Worm (Caenorhabditis elegans) whole organism, late embryonic: ENCODE data around the gene sulp-4.

Experiments used
- C08G9.2 ChIP-seq: sonication (generic microtip); optimal IDR thresholded peaks from 2 replicates; lab custom pipeline; 2016; ENCODE audit warnings: mild to moderate bottlenecking, missing genetic modification characterization, moderate library complexity, missing compliant biosample characterization
- C38D4.7 ChIP-seq: fragments of 200-800 bp; sonication (Bioruptor generic); optimal IDR thresholded peaks from 2 replicates; lab custom pipeline; 2018; ENCODE audit warnings: mild to moderate bottlenecking, missing genetic modification characterization, moderate library complexity, missing compliant biosample characterization
- F13H6.1 ChIP-seq: sonication (generic microtip); optimal IDR thresholded peaks from 2 replicates; lab custom pipeline; 2016; ENCODE audit warnings: missing genetic modification characterization, missing compliant biosample characterization
- T23F11.4 ChIP-seq: fragments of 200-800 bp; sonication (Bioruptor generic); optimal IDR thresholded peaks from 2 replicates; lab custom pipeline; 2018; ENCODE audit warnings: mild to moderate bottlenecking, missing genetic modification characterization, missing compliant biosample characterization
- Y22D7AL.16 ChIP-seq: sonication (generic microtip); optimal IDR thresholded peaks from 2 replicates; lab custom pipeline; 2016; ENCODE audit warnings: missing genetic modification characterization, missing compliant biosample characterization
- ahr-1 ChIP-seq: sonication (generic microtip); optimal IDR thresholded peaks from 2 replicates; lab custom pipeline; 2016; ENCODE audit warnings: missing genetic modification characterization, missing compliant biosample characterization
- ceh-18 ChIP-seq: sonication (generic microtip); optimal IDR thresholded peaks from 2 replicates; lab custom pipeline; 2016; ENCODE audit warnings: missing genetic modification characterization, missing compliant biosample characterization
- ceh-2 ChIP-seq: sonication (generic microtip); optimal IDR thresholded peaks from 2 replicates; lab custom pipeline; 2016; ENCODE audit warnings: missing genotype, missing genetic modification characterization, missing compliant biosample characterization
- ceh-45 ChIP-seq: fragments of 200-800 bp; sonication (Bioruptor generic); IDR thresholded peaks from 2 replicates; pipeline ENCODE4 v1.3.6; 2022; ENCODE audit warnings: missing genetic modification reagents, missing genetic modification characterization, missing compliant biosample characterization
- ceh-48 ChIP-seq: sonication (generic microtip); optimal IDR thresholded peaks from 2 replicates; lab custom pipeline; 2016; ENCODE audit warnings: missing genetic modification characterization, inconsistent platforms, missing compliant biosample characterization
- ceh-9 ChIP-seq: sonication (generic microtip); optimal IDR thresholded peaks from 2 replicates; lab custom pipeline; 2016; ENCODE audit warnings: mild to moderate bottlenecking, missing genetic modification characterization, inconsistent platforms, missing compliant biosample characterization
- dmd-4 ChIP-seq: sonication (generic microtip); optimal IDR thresholded peaks from 2 replicates; lab custom pipeline; 2016; ENCODE audit warnings: borderline replicate concordance, missing genetic modification characterization, missing compliant biosample characterization
- elt-2 ChIP-seq: sonication (generic microtip); optimal IDR thresholded peaks from 2 replicates; lab custom pipeline; 2016; ENCODE audit warnings: missing genetic modification reagents, missing genetic modification characterization, missing compliant biosample characterization
- fax-1 ChIP-seq: sonication (generic microtip); optimal IDR thresholded peaks from 2 replicates; lab custom pipeline; 2016; ENCODE audit warnings: missing genotype, missing genetic modification characterization, missing compliant biosample characterization
- fkh-6 ChIP-seq: sonication (generic microtip); optimal IDR thresholded peaks from 2 replicates; lab custom pipeline; 2016; ENCODE audit warnings: missing genetic modification characterization, missing compliant biosample characterization
- gmeb-2 ChIP-seq: sonication (generic microtip); optimal IDR thresholded peaks from 2 replicates; lab custom pipeline; 2016; ENCODE audit warnings: missing genetic modification characterization, inconsistent platforms, missing compliant biosample characterization
- hlh-13 ChIP-seq: fragments of 200-800 bp; sonication (Bioruptor generic); optimal IDR thresholded peaks from 2 replicates; lab custom pipeline; 2018; ENCODE audit warnings: mild to moderate bottlenecking, missing genetic modification characterization, missing compliant biosample characterization
- hlh-15 ChIP-seq: sonication (generic microtip); optimal IDR thresholded peaks from 2 replicates; lab custom pipeline; 2016; ENCODE audit warnings: missing genetic modification characterization, missing compliant biosample characterization
- hlh-6 ChIP-seq: sonication (generic microtip); optimal IDR thresholded peaks from 2 replicates; lab custom pipeline; 2016; ENCODE audit warnings: missing genotype, missing genetic modification characterization, missing compliant biosample characterization
- lin-11 ChIP-seq: fragments of 200-800 bp; sonication (Bioruptor generic); optimal IDR thresholded peaks from 2 replicates; lab custom pipeline; 2018; ENCODE audit warnings: mild to moderate bottlenecking, missing genetic modification characterization, missing compliant biosample characterization
- mec-3 ChIP-seq: sonication (generic microtip); optimal IDR thresholded peaks from 2 replicates; lab custom pipeline; 2016; ENCODE audit warnings: borderline replicate concordance, missing genetic modification characterization, missing compliant biosample characterization
- nhr-11 ChIP-seq: fragments of 150-350 bp; optimal IDR thresholded peaks from 2 replicates; lab custom pipeline; 2014; ENCODE audit warnings: missing biosample characterization, missing genetic modification characterization
- nhr-232 ChIP-seq: sonication (generic microtip); optimal IDR thresholded peaks from 2 replicates; lab custom pipeline; 2016; ENCODE audit warnings: missing genetic modification characterization, missing compliant biosample characterization
- odd-2 ChIP-seq: sonication (generic microtip); optimal IDR thresholded peaks from 2 replicates; lab custom pipeline; 2017; ENCODE audit warnings: antibody characterized with exemption, mild to moderate bottlenecking, missing genetic modification characterization, missing compliant biosample characterization
- pat-9 ChIP-seq: fragments of 200-800 bp; sonication (Bioruptor generic); optimal IDR thresholded peaks from 2 replicates; lab custom pipeline; 2018; ENCODE audit warnings: mild to moderate bottlenecking, missing genetic modification characterization, moderate library complexity, missing compliant biosample characterization
- pha-2 ChIP-seq: sonication (generic microtip); optimal IDR thresholded peaks from 2 replicates; lab custom pipeline; 2017; ENCODE audit warnings: mild to moderate bottlenecking, missing genetic modification characterization, missing compliant biosample characterization
- pha-4 ChIP-seq: fragments of 150-350 bp; optimal IDR thresholded peaks from 2 replicates; lab custom pipeline; 2018; ENCODE audit warnings: missing biosample characterization, missing genetic modification reagents, missing genetic modification characterization
- pqm-1 ChIP-seq: sonication (generic microtip); optimal IDR thresholded peaks from 2 replicates; lab custom pipeline; 2016; ENCODE audit warnings: missing genetic modification characterization, missing compliant biosample characterization
- ref-2 ChIP-seq: sonication (generic microtip); optimal IDR thresholded peaks from 2 replicates; lab custom pipeline; 2016; ENCODE audit warnings: missing genetic modification characterization, missing compliant biosample characterization
- rnt-1 ChIP-seq: sonication (generic microtip); optimal IDR thresholded peaks from 2 replicates; lab custom pipeline; 2016; ENCODE audit warnings: missing genetic modification characterization, missing compliant biosample characterization
- sdc-2 ChIP-seq: sonication (generic microtip); optimal IDR thresholded peaks from 2 replicates; lab custom pipeline; 2016; ENCODE audit warnings: missing genotype, missing genetic modification characterization, missing compliant biosample characterization
- tbx-2 ChIP-seq: sonication (generic microtip); optimal IDR thresholded peaks from 2 replicates; lab custom pipeline; 2016; ENCODE audit warnings: missing genetic modification characterization, missing compliant biosample characterization
- tbx-7 ChIP-seq: sonication (generic microtip); optimal IDR thresholded peaks from 2 replicates; lab custom pipeline; 2016; ENCODE audit warnings: missing genotype, missing genetic modification characterization, missing compliant biosample characterization
- unc-86 ChIP-seq: sonication (generic microtip); optimal IDR thresholded peaks from 2 replicates; lab custom pipeline; 2016; ENCODE audit warnings: missing genetic modification characterization, missing compliant biosample characterization
- zip-5 ChIP-seq: sonication (generic microtip); optimal IDR thresholded peaks from 2 replicates; lab custom pipeline; 2016; ENCODE audit warnings: missing genetic modification characterization, missing compliant biosample characterization

The sulp-4 gene

ce11 chrV:11885939-11886338 is 10.8 kb downstream of the sulp-4 start:
- TF ChIP-seq pha-4, result no peak
- no peak for TF ChIP-seq hlh-13 (GFP tag; lab: Kevin White, UChicago)
- no peak for TF ChIP-seq unc-86 (tag; lab: Kevin White, UChicago)
- no peak for TF ChIP-seq fax-1 (tag; lab: Kevin White, UChicago)
- TF ChIP-seq hlh-6 (tag; lab: Kevin White, UChicago), result no peak
- no peak for TF ChIP-seq pat-9
- no peak for TF ChIP-seq F13H6.1 (tag; lab: Kevin White, UChicago)
- peak; percentile 38 for TF ChIP-seq elt-2
- no peak for TF ChIP-seq ceh-48 (tag; lab: Kevin White, UChicago)

ce11 chrV:11887988-11888499 is 12.9 kb downstream of the sulp-4 start, which contains the start of gene adh-1:
TSS of gene adh-1 (plus strand) at chrV:11888248.
- TF ChIP-seq tbx-2 (tag; lab: Kevin White, UChicago) (no peak), rnt-1 (no peak), ceh-2 (tag; lab: Kevin White, UChicago) (no peak), C38D4.7 (GFP tag; lab: Kevin White, UChicago) (no peak), tbx-7 (tag; lab: Kevin White, UChicago) (no peak), ceh-18 (tag; lab: Kevin White, UChicago) (peak; percentile 74), odd-2 (no peak)

- no peak for TF ChIP-seq nhr-232 (tag; lab: Kevin White, UChicago)
- TF ChIP-seq dmd-4 (tag; lab: Kevin White, UChicago), result no peak
- TF ChIP-seq unc-86 (tag; lab: Kevin White, UChicago), result no peak
- no peak for TF ChIP-seq pha-2
- no peak for TF ChIP-seq pha-4
- TF ChIP-seq nhr-11 (tag; lab: Kevin White, UChicago), result no peak
- no peak for TF ChIP-seq ceh-48 (tag; lab: Kevin White, UChicago)
- no peak for TF ChIP-seq ceh-18 (tag; lab: Kevin White, UChicago)
- TF ChIP-seq sdc-2 (tag; lab: Kevin White, UChicago), result no peak
- TF ChIP-seq hlh-15 (tag; lab: Kevin White, UChicago), result no peak
- no peak for TF ChIP-seq ahr-1 (tag; lab: Kevin White, UChicago)
- no peak for TF ChIP-seq ceh-45 (GFP tag; lab: Robert Waterston, UW)
Measured at ce11 chrV:11888656-11889055, 13.5 kb downstream of the sulp-4 start.

- TF ChIP-seq ceh-9 (tag; lab: Kevin White, UChicago), result no peak
- no peak for TF ChIP-seq rnt-1
- TF ChIP-seq lin-11 (tag; lab: Kevin White, UChicago), result no peak
- TF ChIP-seq mec-3 (tag; lab: Kevin White, UChicago), result no peak
- TF ChIP-seq pha-2, result no peak
- no peak for TF ChIP-seq ceh-2 (tag; lab: Kevin White, UChicago)
- no peak for TF ChIP-seq Y22D7AL.16 (tag; lab: Kevin White, UChicago)
- no peak for TF ChIP-seq fax-1 (tag; lab: Kevin White, UChicago)
- no peak for TF ChIP-seq T23F11.4
Measured at ce11 chrV:11889115-11889935, 14.2 kb downstream of the sulp-4 start.

ce11 chrV:11891143-11891862 is 16.1 kb downstream of the sulp-4 start, which contains the start of the genes sodh-2 and srx-76:
TSS of gene sodh-2 (minus strand) at chrV:11891243.
TSS of gene srx-76 (plus strand) at chrV:11891812.
- no peak for TF ChIP-seq ref-2 (tag; lab: Kevin White, UChicago)
- no peak for TF ChIP-seq ceh-18 (tag; lab: Kevin White, UChicago)
- TF ChIP-seq pqm-1 (tag; lab: Kevin White, UChicago), result no peak
- TF ChIP-seq C08G9.2, result no peak
- TF ChIP-seq mec-3 (tag; lab: Kevin White, UChicago), result no peak
- TF ChIP-seq fkh-6 (tag; lab: Kevin White, UChicago), result no peak
- TF ChIP-seq ceh-45 (GFP tag; lab: Robert Waterston, UW), result no peak
- no peak for TF ChIP-seq zip-5 (tag; lab: Kevin White, UChicago)
- TF ChIP-seq nhr-232 (tag; lab: Kevin White, UChicago), result no peak
- no peak for TF ChIP-seq nhr-11 (tag; lab: Kevin White, UChicago)
- TF ChIP-seq F13H6.1 (tag; lab: Kevin White, UChicago), result no peak
- TF ChIP-seq gmeb-2 (tag; lab: Kevin White, UChicago), result no peak
